Fruit fly (Drosophila melanogaster) Kc167 (cell line): ENCODE measurements around the gene VhaPPA1-1.

Experiments used
- Myc ChIP-seq: fragments of >200 bp; optimal IDR thresholded peaks from 2 replicates; lab custom pipeline; 2017; ENCODE audit warnings: missing external identifiers
- insv ChIP-seq: fragments of >200 bp; optimal IDR thresholded peaks from 3 replicates; lab custom pipeline; 2018; ENCODE audit warnings: missing external identifiers
- psq ChIP-seq: fragments of >200 bp; optimal IDR thresholded peaks from 2 replicates; lab custom pipeline; 2017; ENCODE audit warnings: missing external identifiers
- ttk ChIP-seq: sonication (Bioruptor generic); optimal IDR thresholded peaks from 2 replicates; lab custom pipeline; 2017; ENCODE audit warnings: missing external identifiers

DNA sequence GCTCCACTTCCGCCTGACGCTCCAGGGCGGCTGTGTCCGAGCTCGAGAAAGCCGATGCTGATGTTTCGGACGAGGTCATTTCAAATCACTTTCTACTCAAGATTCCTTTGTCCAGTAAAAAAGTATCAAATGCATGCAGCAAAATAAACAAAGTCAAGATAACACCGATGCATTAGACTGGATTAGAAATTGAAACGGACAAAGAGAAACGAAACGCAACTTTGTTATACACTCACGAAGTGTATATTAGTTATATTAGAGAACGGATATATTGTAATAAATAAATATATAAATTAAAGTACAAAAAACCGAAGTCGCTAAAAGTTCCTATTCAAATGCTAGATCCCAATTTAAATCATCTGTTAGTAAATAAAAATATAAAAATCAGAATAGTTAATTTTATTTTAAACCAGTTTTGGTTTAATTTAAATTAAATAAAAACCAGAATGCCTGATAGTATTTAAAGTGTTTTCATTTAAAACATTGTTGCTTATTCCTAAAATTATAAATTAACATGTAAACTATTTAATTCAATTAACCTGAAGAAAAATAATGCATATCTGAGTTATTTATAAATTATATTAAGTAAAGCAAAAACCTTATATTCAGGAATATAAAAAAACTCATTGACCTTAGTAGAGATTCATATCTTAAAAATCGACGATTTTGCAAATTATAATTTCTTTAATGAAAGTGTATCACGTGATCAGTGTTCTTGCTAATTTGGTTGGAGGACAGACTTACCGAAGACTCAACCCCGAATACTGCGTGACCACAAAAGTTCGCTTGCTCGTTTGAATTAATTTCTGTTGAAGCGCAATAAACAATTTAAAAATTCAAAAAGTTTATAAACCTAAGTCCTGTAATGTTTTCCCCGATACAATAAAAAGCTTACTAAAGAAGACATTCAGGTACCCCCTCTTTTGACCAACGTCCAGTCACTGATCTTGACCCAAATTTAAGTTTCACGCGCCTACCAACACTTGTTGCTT lies 9.8 kb downstream of the VhaPPA1-1 start, which contains the start of gene Dph2:
- TF ChIP-seq psq (lab: Kevin White, UChicago) (no peak), insv (no peak), Myc (lab: Kevin White, UChicago) (no peak), ttk (lab: Kevin White, UChicago) (no peak)
